Fruit fly (Drosophila melanogaster): ENCODE measurements around the gene CG6749.
A peak's percentile ranks its signal among the peaks of the same experiment; 100 is the strongest.

The CG6749 gene

DNA sequence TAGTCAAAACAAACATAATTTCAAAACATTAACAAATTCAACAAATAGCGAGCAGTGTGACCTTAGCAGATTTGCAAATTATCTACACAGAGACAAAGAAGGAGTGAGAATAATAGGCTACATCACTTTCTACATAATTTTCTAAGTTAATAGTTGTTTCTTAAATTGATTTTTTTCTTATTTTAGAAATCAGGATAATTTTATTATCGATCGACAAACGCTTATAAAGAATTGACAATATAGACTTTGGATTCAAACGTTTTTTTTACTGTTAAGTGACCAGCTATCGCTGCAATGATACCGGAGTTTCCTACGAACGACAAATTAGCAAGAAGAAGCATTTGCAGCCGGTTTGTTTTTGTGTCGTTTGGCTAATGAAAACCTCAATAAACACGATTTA lies 10.5 kb downstream of the CG6749 start, which contains the start of the genes nbs and defl:
Gene nbs (minus strand): TSS at position 87 of the 400 bp plus-strand sequence.
Gene defl (plus strand): TSS at position 316 of the 400 bp plus-strand sequence.
- TF ChIP-seq CG33017 (tag; optimal IDR thresholded peaks at IDR 0.05) (peak; percentile 45), CG1620 (GFP tag; optimal IDR thresholded peaks at IDR 0.05) (peak; percentile 81), pad (GFP tag; optimal IDR thresholded peaks at IDR 0.05) (peak; percentile 43), CG14711 (tag; optimal IDR thresholded peaks at IDR 0.05) (peak; percentile 40), Mnt (GFP tag; optimal IDR thresholded peaks at IDR 0.05) (peak; percentile 55), CG12768 (GFP tag; optimal IDR thresholded peaks at IDR 0.05) (peak; percentile 65), ovo (GFP tag; optimal IDR thresholded peaks at IDR 0.05) (peak; percentile 61), CG7045 (GFP tag; optimal IDR thresholded peaks at IDR 0.05) (peak; percentile 48), bab1 (GFP tag; optimal IDR thresholded peaks at IDR 0.05) (peak; percentile 57), cnc (optimal IDR thresholded peaks at IDR 0.05) (no peak), CG5204 (GFP tag; optimal IDR thresholded peaks at IDR 0.05) (no peak), CG7101 (tag; optimal IDR thresholded peaks at IDR 0.05) (peak; percentile 67), tj (GFP tag; optimal IDR thresholded peaks at IDR 0.05) (peak; percentile 22), kay (GFP tag; ENCODE audit: borderline replicate concordance) (no peak), Crg-1 (GFP tag; optimal IDR thresholded peaks at IDR 0.05) (peak; percentile 63), cic (GFP tag; optimal IDR thresholded peaks at IDR 0.05) (no peak), toe (GFP tag; optimal IDR thresholded peaks at IDR 0.05) (no peak), Hr96 (GFP tag; optimal IDR thresholded peaks at IDR 0.05) (no peak), Clk (GFP tag; optimal IDR thresholded peaks at IDR 0.05) (peak; percentile 11), CG11617 (GFP tag; optimal IDR thresholded peaks at IDR 0.05) (peak; percentile 77)

DNA sequence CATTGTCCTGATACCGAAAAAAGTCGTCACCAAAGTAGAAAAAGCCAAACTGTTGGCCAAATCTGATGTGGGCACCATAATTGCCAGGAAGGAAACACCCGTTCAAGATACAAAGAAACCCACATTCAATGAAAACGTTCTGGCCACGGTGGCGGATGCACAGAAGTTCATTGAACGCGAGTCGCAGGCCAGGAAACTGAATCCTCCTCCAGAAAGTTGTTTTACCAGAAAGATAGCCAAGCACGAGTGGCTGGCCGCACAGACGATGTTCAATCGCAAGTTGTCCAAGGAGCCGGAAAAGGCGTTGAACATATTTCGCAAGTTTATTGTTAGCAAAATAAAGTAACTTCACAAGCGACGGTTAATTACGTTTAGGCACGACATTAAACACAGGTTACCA lies 13.5 kb downstream of the CG6749 start:
- no peak for TF ChIP-seq CG12768 (GFP tag; optimal IDR thresholded peaks at IDR 0.05)
- no peak for TF ChIP-seq CG11617 (GFP tag; optimal IDR thresholded peaks at IDR 0.05)

DNA sequence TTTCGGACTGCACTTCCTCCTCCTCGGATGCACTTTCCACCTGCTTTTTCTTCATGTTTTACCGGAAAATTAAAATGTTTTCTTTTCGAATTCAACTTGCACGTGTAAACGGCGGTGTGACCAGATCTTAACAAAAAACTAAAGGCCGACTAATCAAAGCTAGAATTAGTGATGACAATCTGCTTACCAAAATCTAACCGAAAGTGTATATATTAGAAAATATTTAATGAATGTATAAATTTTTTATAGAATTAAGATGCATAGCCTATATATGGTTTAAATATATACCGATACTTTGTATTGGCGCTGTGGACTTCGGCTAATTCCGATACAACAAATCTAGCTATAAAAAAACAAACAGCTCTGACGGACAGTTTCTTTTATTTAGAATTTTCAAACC lies 14.7 kb downstream of the CG6749 start, which contains the start of the genes CG18178 and CG14174:
Gene CG18178 (minus strand): TSS at position 216 of the 400 bp plus-strand sequence.
Gene CG14174 (plus strand): TSS at position 400 of the 400 bp plus-strand sequence.
- peak; percentile 2 for TF ChIP-seq Crg-1 (GFP tag; optimal IDR thresholded peaks at IDR 0.05)
- peak; percentile 96 for TF ChIP-seq Mnt (GFP tag; optimal IDR thresholded peaks at IDR 0.05)
- no peak for TF ChIP-seq cnc (optimal IDR thresholded peaks at IDR 0.05)
- TF ChIP-seq pad (GFP tag; optimal IDR thresholded peaks at IDR 0.05), result peak; percentile 44
- no peak for TF ChIP-seq CG5204 (GFP tag; optimal IDR thresholded peaks at IDR 0.05)
- peak; percentile 68 for TF ChIP-seq CG12768 (GFP tag; optimal IDR thresholded peaks at IDR 0.05)
- TF ChIP-seq CG1620 (GFP tag; optimal IDR thresholded peaks at IDR 0.05), result no peak
- TF ChIP-seq CG7101 (tag; optimal IDR thresholded peaks at IDR 0.05), result peak; percentile 74
- TF ChIP-seq cic (GFP tag; optimal IDR thresholded peaks at IDR 0.05), result no peak
- TF ChIP-seq Clk (GFP tag; optimal IDR thresholded peaks at IDR 0.05), result no peak
- TF ChIP-seq kay (GFP tag; ENCODE audit: borderline replicate concordance), result no peak
- peak; percentile 74 for TF ChIP-seq CG11617 (GFP tag; optimal IDR thresholded peaks at IDR 0.05)
- TF ChIP-seq bab1 (GFP tag; optimal IDR thresholded peaks at IDR 0.05), result peak; percentile 63
- TF ChIP-seq tj (GFP tag; optimal IDR thresholded peaks at IDR 0.05), result peak; percentile 60
- no peak for TF ChIP-seq Hr96 (GFP tag; optimal IDR thresholded peaks at IDR 0.05)
- peak; percentile 75 for TF ChIP-seq CG14711 (tag; optimal IDR thresholded peaks at IDR 0.05)
- peak; percentile 56 for TF ChIP-seq CG7045 (GFP tag; optimal IDR thresholded peaks at IDR 0.05)
- TF ChIP-seq toe (GFP tag; optimal IDR thresholded peaks at IDR 0.05), result peak; percentile 28
- peak; percentile 33 for TF ChIP-seq ovo (GFP tag; optimal IDR thresholded peaks at IDR 0.05)
- TF ChIP-seq CG33017 (tag; optimal IDR thresholded peaks at IDR 0.05), result peak; percentile 58

DNA sequence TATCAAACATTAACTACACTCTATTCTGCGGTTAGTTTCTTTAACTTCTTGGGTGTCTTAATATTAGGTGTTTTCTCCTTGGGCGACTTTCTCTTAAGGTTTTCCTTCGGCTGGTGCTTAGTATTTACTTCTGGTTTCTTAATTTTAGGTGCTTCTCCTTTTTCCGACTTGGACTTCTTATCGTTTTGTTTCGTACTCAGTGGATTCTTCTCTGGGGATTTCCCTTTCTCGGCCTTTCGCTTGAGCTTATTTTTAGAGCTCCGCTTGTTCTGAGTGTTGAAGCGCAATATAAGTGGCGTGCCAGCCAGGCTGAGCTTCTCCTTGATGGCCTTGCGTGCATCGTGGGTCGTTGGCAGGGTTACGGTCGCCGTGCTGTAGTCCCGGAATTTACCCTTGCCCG lies 15.8 kb downstream of the CG6749 start:
- TF ChIP-seq CG12768 (GFP tag; optimal IDR thresholded peaks at IDR 0.05) (no peak), pad (GFP tag; optimal IDR thresholded peaks at IDR 0.05) (no peak), bab1 (GFP tag; optimal IDR thresholded peaks at IDR 0.05) (no peak), toe (GFP tag; optimal IDR thresholded peaks at IDR 0.05) (no peak), cic (GFP tag; optimal IDR thresholded peaks at IDR 0.05) (no peak), CG11617 (GFP tag; optimal IDR thresholded peaks at IDR 0.05) (no peak), Clk (GFP tag; optimal IDR thresholded peaks at IDR 0.05) (no peak), Hr96 (GFP tag; optimal IDR thresholded peaks at IDR 0.05) (no peak), Mnt (GFP tag; optimal IDR thresholded peaks at IDR 0.05) (no peak), CG1620 (GFP tag; optimal IDR thresholded peaks at IDR 0.05) (no peak), cnc (optimal IDR thresholded peaks at IDR 0.05) (no peak), CG33017 (tag; optimal IDR thresholded peaks at IDR 0.05) (no peak), tj (GFP tag; optimal IDR thresholded peaks at IDR 0.05) (no peak), Crg-1 (GFP tag; optimal IDR thresholded peaks at IDR 0.05) (no peak)

DNA sequence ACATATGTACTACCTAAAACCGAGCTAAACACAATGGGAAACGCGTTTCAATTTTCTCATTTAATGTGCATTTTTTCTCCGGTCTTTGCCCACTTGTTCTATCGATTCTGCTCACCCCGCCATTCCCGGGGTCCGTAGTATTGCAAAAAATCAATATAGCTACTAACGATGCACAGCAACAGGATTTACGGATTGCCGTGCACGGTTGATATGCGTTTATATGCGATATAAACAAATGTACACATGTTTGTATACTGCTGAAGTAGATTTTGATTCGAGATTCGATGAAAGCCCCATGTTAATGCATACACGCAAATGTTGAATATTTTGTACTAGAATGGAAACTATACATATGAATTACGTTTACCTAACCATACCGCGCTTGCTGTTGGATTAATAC lies 16.5 kb downstream of the CG6749 start:
- TF ChIP-seq toe (GFP tag; optimal IDR thresholded peaks at IDR 0.05), result no peak
- peak; percentile 66 for TF ChIP-seq cic (GFP tag; optimal IDR thresholded peaks at IDR 0.05)
- TF ChIP-seq CG12768 (GFP tag; optimal IDR thresholded peaks at IDR 0.05), result no peak

DNA sequence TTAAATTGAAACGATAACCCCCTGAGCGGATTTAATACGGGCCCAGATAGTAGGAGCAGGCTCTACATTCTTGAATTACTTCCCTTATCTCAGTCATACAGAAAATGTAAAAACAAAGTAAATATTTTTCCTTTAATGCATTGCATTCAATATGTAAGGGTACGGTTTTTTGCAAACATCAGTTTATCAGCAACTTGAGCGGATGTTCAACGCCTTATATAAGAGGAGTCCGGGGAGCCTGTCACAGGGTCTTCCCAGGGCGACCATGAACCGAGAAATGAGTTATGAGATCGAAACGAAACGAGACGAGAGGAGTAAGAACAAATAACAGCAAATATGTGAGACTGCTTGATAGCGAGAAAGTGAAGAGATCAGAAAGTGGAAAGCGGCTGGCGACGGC lies 17.0 kb downstream of the CG6749 start:
- TF ChIP-seq kay (GFP tag; ENCODE audit: borderline replicate concordance) (no peak), CG5204 (GFP tag; optimal IDR thresholded peaks at IDR 0.05) (no peak), cic (GFP tag; optimal IDR thresholded peaks at IDR 0.05) (peak; percentile 44)

DNA sequence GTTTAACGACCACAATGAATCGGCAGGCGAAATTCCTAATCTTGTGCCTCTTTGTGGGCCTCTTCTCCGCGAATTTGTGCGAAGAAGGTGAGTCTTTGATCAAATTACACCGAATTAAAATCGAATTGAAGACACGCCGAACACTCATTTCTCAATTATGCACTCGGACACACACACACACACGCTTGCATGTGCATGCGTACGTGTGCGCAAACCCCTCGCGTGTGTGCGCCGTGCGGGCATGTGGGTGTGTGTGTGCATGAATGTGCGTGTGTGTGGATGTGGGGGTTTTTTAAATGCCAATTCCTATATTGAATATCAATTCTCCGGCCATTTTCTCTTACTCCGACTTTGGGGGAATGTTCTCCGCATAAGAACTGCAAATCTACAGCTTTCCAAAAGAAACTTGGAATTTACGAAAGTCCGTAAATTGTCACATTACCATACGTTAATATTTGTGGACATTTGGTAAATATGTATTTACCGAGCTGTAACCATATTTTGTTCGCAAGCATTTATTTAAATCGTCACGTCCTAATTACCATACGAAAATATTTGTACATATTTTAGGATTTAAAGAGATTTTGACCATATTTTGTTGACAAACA lies 19.0 kb downstream of the CG6749 start:
- peak; percentile 81 for TF ChIP-seq Mnt (GFP tag; optimal IDR thresholded peaks at IDR 0.05)
- TF ChIP-seq kay (GFP tag; ENCODE audit: borderline replicate concordance), result peak; percentile 92
- TF ChIP-seq CG33017 (tag; optimal IDR thresholded peaks at IDR 0.05), result no peak
- TF ChIP-seq cic (GFP tag; optimal IDR thresholded peaks at IDR 0.05), result peak; percentile 87
- TF ChIP-seq Crg-1 (GFP tag; optimal IDR thresholded peaks at IDR 0.05), result no peak
- peak; percentile 77 for TF ChIP-seq tj (GFP tag; optimal IDR thresholded peaks at IDR 0.05)

All from whole organism, adult.